Fruit fly (Drosophila melanogaster) whole organism, embryonic: Measurements from ENCODE around the gene ND-30.

Experiments
- ATbp ChIP-seq: fragments of 200-800 bp; sonication (Bioruptor generic); optimal IDR thresholded peaks from 2 replicates; lab custom pipeline; 2017; ENCODE audit warnings: missing biosample characterization, mild to moderate bottlenecking, missing genetic modification characterization, missing genetic modification reagents
- Ada2b ChIP-seq: fragments of 200-800 bp; sonication (Bioruptor generic); IDR thresholded peaks from 2 replicates; pipeline ENCODE4 v1.3.6; 2022; ENCODE audit warnings: missing biosample characterization, missing genetic modification characterization
- Bdp1 ChIP-seq: fragments of 200-800 bp; sonication (Bioruptor generic); optimal IDR thresholded peaks from 3 replicates; lab custom pipeline; 2016; ENCODE audit warnings: missing biosample characterization, missing genetic modification characterization
- Bgb ChIP-seq: fragments of 200-800 bp; sonication (Bioruptor generic); IDR thresholded peaks from 2 replicates; pipeline ENCODE4 v1.3.6; 2022; ENCODE audit warnings: missing biosample characterization, missing genetic modification characterization; ENCODE audit not compliant: partially characterized antibody
- Bteb2 ChIP-seq: fragments of 200-800 bp; sonication (Bioruptor generic); optimal IDR thresholded peaks from 2 replicates; lab custom pipeline; 2016; ENCODE audit warnings: missing biosample characterization, missing genetic modification characterization
- CG11695 ChIP-seq: fragments of 200-800 bp; sonication (Bioruptor generic); IDR thresholded peaks from 3 replicates; pipeline ENCODE4 v1.3.6; 2022; ENCODE audit warnings: missing biosample characterization, missing genetic modification characterization
- CG12104 ChIP-seq: fragments of 200-800 bp; sonication (Bioruptor generic); optimal IDR thresholded peaks from 3 replicates; lab custom pipeline; 2016; ENCODE audit warnings: missing biosample characterization, missing genetic modification characterization
- CG12155 ChIP-seq: fragments of 200-800 bp; sonication (Bioruptor generic); optimal IDR thresholded peaks from 3 replicates; lab custom pipeline; 2016; ENCODE audit warnings: missing biosample characterization, missing genetic modification characterization
- CG12659 ChIP-seq: fragments of 200-800 bp; sonication (Bioruptor generic); optimal IDR thresholded peaks from 3 replicates; lab custom pipeline; 2017; ENCODE audit warnings: mild to moderate bottlenecking, missing biosample characterization, missing genetic modification reagents, missing genetic modification characterization
- CG15011 ChIP-seq: fragments of 200-800 bp; sonication (Bioruptor generic); optimal IDR thresholded peaks from 3 replicates; lab custom pipeline; 2018; ENCODE audit warnings: missing biosample characterization, mild to moderate bottlenecking, missing genetic modification characterization
- CG16813 ChIP-seq: fragments of 200-800 bp; sonication (Bioruptor generic); IDR thresholded peaks from 3 replicates; pipeline ENCODE4 v1.3.6; 2022; ENCODE audit warnings: missing biosample characterization, missing genetic modification characterization; ENCODE audit not compliant: partially characterized antibody
- CG1792 ChIP-seq: fragments of 200-800 bp; sonication (Bioruptor generic); optimal IDR thresholded peaks from 2 replicates; lab custom pipeline; 2016; ENCODE audit warnings: missing biosample characterization, missing genetic modification characterization
- CG2875 ChIP-seq: fragments of 200-800 bp; sonication (Bioruptor generic); optimal IDR thresholded peaks from 2 replicates; lab custom pipeline; 2017; ENCODE audit warnings: missing biosample characterization, mild to moderate bottlenecking, missing genetic modification characterization, missing genetic modification reagents
- CG31388 ChIP-seq: fragments of 200-800 bp; sonication (Bioruptor generic); optimal IDR thresholded peaks from 2 replicates; lab custom pipeline; 2016; ENCODE audit warnings: missing biosample characterization, missing genetic modification characterization
- CG32772 ChIP-seq: fragments of 200-800 bp; sonication (Bioruptor generic); IDR thresholded peaks from 2 replicates; pipeline ENCODE4 v1.3.6; 2022; ENCODE audit warnings: missing biosample characterization, missing genetic modification characterization
- CG3726 ChIP-seq: fragments of 200-800 bp; sonication (Bioruptor generic); IDR thresholded peaks from 3 replicates; pipeline ENCODE4, ENCODE4 v1.3.6; 2022; ENCODE audit warnings: missing biosample characterization, missing genetic modification characterization
- CG3847 ChIP-seq: fragments of 200-800 bp; sonication (Bioruptor generic); IDR thresholded peaks from 2 replicates; pipeline ENCODE4 v1.3.6; 2022; ENCODE audit warnings: missing biosample characterization, missing genetic modification characterization
- CG5953 ChIP-seq: fragments of 200-800 bp; sonication (Bioruptor generic); IDR thresholded peaks from 2 replicates; pipeline ENCODE4 v1.3.6; 2022; ENCODE audit warnings: missing biosample characterization, missing genetic modification characterization
- CG6813 ChIP-seq: fragments of 200-800 bp; sonication (Bioruptor generic); optimal IDR thresholded peaks from 2 replicates; lab custom pipeline; 2017; ENCODE audit warnings: missing biosample characterization, missing genetic modification characterization, mild to moderate bottlenecking, moderate library complexity, missing genetic modification reagents
- CG7357 ChIP-seq: fragments of 200-800 bp; sonication (Bioruptor generic); IDR thresholded peaks from 3 replicates; pipeline ENCODE4 v1.3.6; 2022; ENCODE audit warnings: missing biosample characterization, missing genetic modification characterization
- CG7963 ChIP-seq: fragments of 200-800 bp; sonication (Bioruptor generic); IDR thresholded peaks from 3 replicates; pipeline ENCODE4 v1.3.6; 2022; ENCODE audit warnings: missing biosample characterization, missing genetic modification characterization; ENCODE audit not compliant: partially characterized antibody
- CG9932 ChIP-seq: fragments of 200-800 bp; sonication (Bioruptor generic); IDR thresholded peaks from 2 replicates; pipeline ENCODE4 v1.3.6; 2022; ENCODE audit warnings: missing biosample characterization, missing genetic modification characterization
- CHES-1-like ChIP-seq: fragments of 200-800 bp; sonication (Bioruptor generic); optimal IDR thresholded peaks from 2 replicates; lab custom pipeline; 2016; ENCODE audit warnings: missing biosample characterization, missing genetic modification characterization
- Dp ChIP-seq: fragments of 200-800 bp; sonication (Bioruptor generic); optimal IDR thresholded peaks from 2 replicates; lab custom pipeline; 2018; ENCODE audit warnings: missing biosample characterization, mild to moderate bottlenecking, missing genetic modification characterization, moderate library complexity
- Ets97D ChIP-seq: fragments of 200-800 bp; sonication (Bioruptor generic); optimal IDR thresholded peaks from 3 replicates; lab custom pipeline; 2016; ENCODE audit warnings: missing biosample characterization, missing genetic modification characterization
- Fer1 ChIP-seq: fragments of 200-800 bp; sonication (Bioruptor generic); optimal IDR thresholded peaks from 2 replicates; lab custom pipeline; 2017; ENCODE audit warnings: missing biosample characterization, mild to moderate bottlenecking, missing genetic modification characterization
- Hr3 ChIP-seq: fragments of 200-800 bp; sonication (Bioruptor generic); optimal IDR thresholded peaks from 3 replicates; lab custom pipeline; 2016; ENCODE audit warnings: missing biosample characterization, missing genetic modification characterization
- MTF-1 ChIP-seq: fragments of 200-800 bp; sonication (Bioruptor generic); optimal IDR thresholded peaks from 2 replicates; lab custom pipeline; 2018; ENCODE audit warnings: missing biosample characterization, mild to moderate bottlenecking, missing genetic modification characterization, borderline replicate concordance
- Med ChIP-seq: fragments of 200-800 bp; sonication (Bioruptor generic); peaks from one replicate; lab custom pipeline; 2016; ENCODE audit warnings: missing biosample characterization, missing genetic modification characterization, mild to moderate bottlenecking, inconsistent platforms, moderate library complexity
- Mrtf ChIP-seq: fragments of 200-800 bp; sonication (Bioruptor generic); IDR thresholded peaks from 3 replicates; pipeline ENCODE4 v1.3.6; 2022; ENCODE audit warnings: missing biosample characterization, missing genetic modification characterization
- Neu2 ChIP-seq: fragments of 200-800 bp; sonication (Bioruptor generic); optimal IDR thresholded peaks from 3 replicates; lab custom pipeline; 2016; ENCODE audit warnings: missing biosample characterization, missing genetic modification characterization, borderline replicate concordance
- Nf-YC ChIP-seq: fragments of 200-800 bp; optimal IDR thresholded peaks from 3 replicates; lab custom pipeline; 2019; ENCODE audit warnings: missing biosample characterization, mild to moderate bottlenecking, missing genetic modification characterization, moderate library complexity
- Oli ChIP-seq: fragments of 200-800 bp; sonication (Bioruptor generic); optimal IDR thresholded peaks from 2 replicates; lab custom pipeline; 2018; ENCODE audit warnings: missing biosample characterization, mild to moderate bottlenecking, missing genetic modification characterization, moderate library complexity
- Stat92E ChIP-seq, 3 experiments: fragments of >200 bp in 2 of 3; fragments of 200-800 bp in 1 of 3; sonication (Bioruptor generic) in 1 of 3; optimal IDR thresholded peaks; 2 replicates each; lab custom pipeline; 2017 to 2019; ENCODE audit warnings: missing biosample characterization in 3 of 3, missing genetic modification characterization in 3 of 3, mild to moderate bottlenecking in 1 of 3, moderate library complexity in 1 of 3
- TFAM ChIP-seq: fragments of 200-800 bp; sonication (Bioruptor generic); optimal IDR thresholded peaks from 2 replicates; lab custom pipeline; 2017; ENCODE audit warnings: missing biosample characterization, missing genetic modification characterization, inconsistent platforms
- br ChIP-seq: fragments of >200 bp; optimal IDR thresholded peaks from 2 replicates; lab custom pipeline; 2017
- btn ChIP-seq: fragments of 200-800 bp; sonication (Bioruptor generic); optimal IDR thresholded peaks from 2 replicates; lab custom pipeline; 2016; ENCODE audit warnings: missing biosample characterization, missing genetic modification characterization
- cato ChIP-seq: fragments of 200-800 bp; sonication (Bioruptor generic); optimal IDR thresholded peaks from 2 replicates; lab custom pipeline; 2016; ENCODE audit warnings: missing biosample characterization, missing genetic modification characterization, borderline replicate concordance
- crol ChIP-seq: fragments of 200-800 bp; sonication (Bioruptor generic); IDR thresholded peaks from 2 replicates; pipeline ENCODE4 v1.3.6; 2022; ENCODE audit warnings: missing biosample characterization, missing genetic modification characterization
- dan ChIP-seq: fragments of 200-800 bp; sonication (Bioruptor generic); IDR thresholded peaks from 2 replicates; pipeline ENCODE4 v1.3.6; 2022; ENCODE audit warnings: missing biosample characterization, missing genetic modification characterization
- gcm2 ChIP-seq: fragments of 200-800 bp; sonication (Bioruptor generic); optimal IDR thresholded peaks from 2 replicates; lab custom pipeline; 2016; ENCODE audit warnings: missing biosample characterization, missing genetic modification characterization
- gem ChIP-seq: fragments of 200-800 bp; sonication (Bioruptor generic); optimal IDR thresholded peaks from 2 replicates; lab custom pipeline; 2019; ENCODE audit warnings: missing biosample characterization, mild to moderate bottlenecking, missing genetic modification characterization, moderate library complexity
- nerfin-1 ChIP-seq: fragments of 200-800 bp; sonication (Bioruptor generic); optimal IDR thresholded peaks from 3 replicates; lab custom pipeline; 2019; ENCODE audit warnings: missing biosample characterization, mild to moderate bottlenecking, missing genetic modification characterization, moderate library complexity
- nom ChIP-seq: fragments of 200-800 bp; sonication (Bioruptor generic); optimal IDR thresholded peaks from 2 replicates; lab custom pipeline; 2017; ENCODE audit warnings: missing biosample characterization, missing genetic modification characterization, mild to moderate bottlenecking, moderate library complexity, missing genetic modification reagents
- p53 ChIP-seq: fragments of 200-800 bp; sonication (Bioruptor generic); optimal IDR thresholded peaks from 2 replicates; lab custom pipeline; 2016; ENCODE audit warnings: missing biosample characterization, missing genetic modification characterization
- psq ChIP-seq: fragments of 200-800 bp; sonication (Bioruptor generic); optimal IDR thresholded peaks from 2 replicates; lab custom pipeline; 2017; ENCODE audit warnings: missing biosample characterization, missing genetic modification characterization
- rib ChIP-seq: fragments of 200-800 bp; sonication (Bioruptor generic); IDR thresholded peaks from 2 replicates; pipeline ENCODE4 v1.3.6; 2022; ENCODE audit warnings: missing biosample characterization, missing genetic modification characterization
- sc ChIP-seq, 3 experiments: fragments of >200 bp in 2 of 3; fragments of 200-800 bp in 1 of 3; sonication (Bioruptor generic) in 1 of 3; optimal IDR thresholded peaks; 2 replicates in 2 of 3; 3 replicates in 1 of 3; lab custom pipeline; 2017; ENCODE audit warnings: mild to moderate bottlenecking in 1 of 3, missing biosample characterization in 1 of 3, missing genetic modification characterization in 1 of 3, missing genetic modification reagents in 1 of 3
- schlank ChIP-seq: fragments of 200-800 bp; sonication (Bioruptor generic); optimal IDR thresholded peaks from 2 replicates; lab custom pipeline; 2018; ENCODE audit warnings: missing biosample characterization, mild to moderate bottlenecking, missing genetic modification characterization
- unc-4 ChIP-seq: fragments of 200-800 bp; sonication (Bioruptor generic); IDR thresholded peaks from 2 replicates; pipeline ENCODE4 v1.3.6; 2022; ENCODE audit warnings: missing biosample characterization, missing genetic modification characterization; ENCODE audit not compliant: partially characterized antibody
- vfl ChIP-seq: fragments of 200-800 bp; sonication (Bioruptor generic); optimal IDR thresholded peaks from 2 replicates; lab custom pipeline; 2016; ENCODE audit warnings: missing biosample characterization, missing genetic modification characterization

The ND-30 gene

dm6 chr3L:3164951-3165350, 5.6 kb upstream of the ND-30 start, which contains the start of gene CG32280 (continued):
- peak; percentile 46 for TF ChIP-seq CG12155
- TF ChIP-seq Stat92E (GFP tag; optimal IDR thresholded peaks at IDR 0.05; lab: Kevin White, UChicago) = peak in 1 of 3 experiments; percentile 61
- peak; percentile 29 for TF ChIP-seq CG6813 (GFP tag; lab: Kevin White, UChicago)
- TF ChIP-seq TFAM = no peak
- TF ChIP-seq Mrtf (GFP tag; lab: Robert Waterston, UW) = no peak
- peak; percentile 41; the same call in 1 of the 2 replicates for TF ChIP-seq CG3847 (GFP tag; lab: Robert Waterston, UW)
- TF ChIP-seq gem (tag; lab: Kevin White, UChicago) = no peak
- peak; percentile 63 for TF ChIP-seq CG9932 (GFP tag; lab: Robert Waterston, UW)
- peak; percentile 82 for TF ChIP-seq CG16813
- no peak for TF ChIP-seq psq (GFP tag; lab: Kevin White, UChicago)
- TF ChIP-seq Oli = no peak
- TF ChIP-seq p53 = no peak
- peak; percentile 40 for TF ChIP-seq Fer1 (GFP tag; lab: Kevin White, UChicago)
- no peak for TF ChIP-seq CG32772 (GFP tag; lab: Robert Waterston, UW)
- no peak for TF ChIP-seq Hr3 (GFP tag; lab: Kevin White, UChicago)
- no peak for TF ChIP-seq CG3726
- TF ChIP-seq CG5953 (GFP tag; lab: Robert Waterston, UW) = no peak
- TF ChIP-seq schlank (tag; lab: Kevin White, UChicago) = no peak
- no peak for TF ChIP-seq rib (GFP tag; lab: Robert Waterston, UW)
- TF ChIP-seq cato (GFP tag; lab: Kevin White, UChicago) = no peak
- TF ChIP-seq CG15011 (GFP tag; lab: Kevin White, UChicago) = no peak
- TF ChIP-seq nom (GFP tag; lab: Kevin White, UChicago) = no peak
- TF ChIP-seq Bgb = peak; percentile 95
- peak; percentile 28 for TF ChIP-seq Dp
- peak; percentile 90 for TF ChIP-seq unc-4 (GFP tag; lab: Robert Waterston, UW)
- TF ChIP-seq CG1792 = no peak
- TF ChIP-seq Med (GFP tag; lab: Kevin White, UChicago) = peak; percentile 87
- peak; percentile 20 for TF ChIP-seq Nf-YC
- TF ChIP-seq CG31388 (GFP tag; lab: Kevin White, UChicago) = no peak
- TF ChIP-seq nerfin-1 (tag; lab: Kevin White, UChicago) = peak; percentile 58
- TF ChIP-seq CG12659 = peak; percentile 65
- TF ChIP-seq Bteb2 = peak; percentile 5
- peak; percentile 66; the same call in 2 of the 3 replicates for TF ChIP-seq CG7963 (GFP tag; lab: Robert Waterston, UW)
- no peak for TF ChIP-seq crol (GFP tag; lab: Robert Waterston, UW)
- peak; percentile 38 for TF ChIP-seq Ets97D
- TF ChIP-seq sc (optimal IDR thresholded peaks at IDR 0.05; lab: Kevin White, UChicago) = no peak
- no peak for TF ChIP-seq sc (GFP tag; optimal IDR thresholded peaks at IDR 0.05; lab: Kevin White, UChicago)
- no peak for TF ChIP-seq MTF-1 (GFP tag; lab: Kevin White, UChicago)
- no peak for TF ChIP-seq dan
- no peak for TF ChIP-seq br
- TF ChIP-seq CG7357 (GFP tag; lab: Robert Waterston, UW) = no peak
- TF ChIP-seq Neu2 = no peak
- no peak for TF ChIP-seq CG11695 (GFP tag; lab: Robert Waterston, UW)
- no peak for TF ChIP-seq Ada2b (GFP tag; lab: Robert Waterston, UW)
- no peak for TF ChIP-seq gcm2 (GFP tag; lab: Kevin White, UChicago)
- no peak for TF ChIP-seq vfl (GFP tag; lab: Kevin White, UChicago)
- TF ChIP-seq Bdp1 (GFP tag; lab: Kevin White, UChicago) = no peak
- TF ChIP-seq CHES-1-like (GFP tag; lab: Kevin White, UChicago) = no peak
- no peak for TF ChIP-seq CG2875 (GFP tag; lab: Kevin White, UChicago)
- no peak for TF ChIP-seq ATbp (GFP tag; lab: Kevin White, UChicago)
- TF ChIP-seq CG12104 (GFP tag; lab: Kevin White, UChicago) = no peak
- TF ChIP-seq btn (GFP tag; lab: Kevin White, UChicago) = no peak
